Worm (Caenorhabditis elegans) whole organism, L1 larva: Measurements from ENCODE around the gene pnp-1.
A peak's percentile ranks its signal among the peaks of the same experiment; 100 is the strongest.

ENCODE experiments used
- C16A3.4 ChIP-seq: fragments of 150-350 bp; optimal IDR thresholded peaks from 2 replicates; lab custom pipeline; 2014; ENCODE audit warnings: missing biosample characterization, missing genetic modification characterization
- C34B4.2 ChIP-seq: sonication (generic microtip); optimal IDR thresholded peaks from 2 replicates; lab custom pipeline; 2017; ENCODE audit warnings: mild to moderate bottlenecking, missing genetic modification characterization, missing compliant biosample characterization
- F16B12.6 ChIP-seq: fragments of 150-350 bp; optimal IDR thresholded peaks from 2 replicates; lab custom pipeline; 2014; ENCODE audit warnings: missing biosample characterization, missing genetic modification characterization
- aha-1 ChIP-seq: fragments of 150-350 bp; optimal IDR thresholded peaks from 2 replicates; lab custom pipeline; 2014; ENCODE audit warnings: missing biosample characterization, missing genetic modification characterization
- ama-1 ChIP-seq: fragments of 150-350 bp; optimal IDR thresholded peaks from 2 replicates; lab custom pipeline; 2014
- blmp-1 ChIP-seq: fragments of 150-350 bp; optimal IDR thresholded peaks from 2 replicates; lab custom pipeline; 2014; ENCODE audit warnings: missing biosample characterization, missing genetic modification characterization
- ceh-82 ChIP-seq, 3 experiments: fragments of 150-350 bp in 1 of 3; sonication (generic microtip) in 2 of 3; optimal IDR thresholded peaks; 2 replicates each; lab custom pipeline; 2014 to 2017; ENCODE audit warnings: missing biosample characterization in 3 of 3, missing genetic modification characterization in 3 of 3
- ceh-88 ChIP-seq: fragments of 200-800 bp; sonication (Bioruptor generic); IDR thresholded peaks from 2 replicates; pipeline ENCODE4 v1.3.6; 2022; ENCODE audit warnings: missing genetic modification characterization, missing compliant biosample characterization
- ceh-90 ChIP-seq: sonication (generic microtip); optimal IDR thresholded peaks from 2 replicates; lab custom pipeline; 2016; ENCODE audit warnings: missing genetic modification characterization, missing compliant biosample characterization
- efl-1 ChIP-seq, 4 experiments: fragments of 150-350 bp; optimal IDR thresholded peaks in 3 of 4; peaks in 1 of 4; 1 replicate in 1 of 4; 2 replicates in 3 of 4; lab custom pipeline; 2014; ENCODE audit warnings: missing biosample characterization in 2 of 4, missing genetic modification characterization in 2 of 4, missing genetic modification reagents in 2 of 4
- efl-3 ChIP-seq: fragments of 200-800 bp; sonication (Bioruptor generic); optimal IDR thresholded peaks from 2 replicates; lab custom pipeline; 2018; ENCODE audit warnings: mild to moderate bottlenecking, missing genetic modification characterization, missing compliant biosample characterization
- egl-13 ChIP-seq: sonication (generic microtip); optimal IDR thresholded peaks from 2 replicates; lab custom pipeline; 2016; ENCODE audit warnings: missing genotype, missing genetic modification reagents, missing genetic modification characterization, missing compliant biosample characterization
- elt-3 ChIP-seq, 6 experiments: fragments of 150-350 bp in 1 of 6; sonication (generic microtip); optimal IDR thresholded peaks; 2 replicates each; lab custom pipeline; 2017 to 2018; ENCODE audit warnings: missing biosample characterization in 6 of 6, missing genetic modification characterization in 6 of 6, inconsistent platforms in 1 of 6
- ets-5 ChIP-seq: fragments of 200-800 bp; sonication (Bioruptor generic); IDR thresholded peaks from 2 replicates; pipeline ENCODE4 v1.3.6; 2022; ENCODE audit warnings: missing genetic modification characterization, missing compliant biosample characterization
- fkh-10 ChIP-seq: sonication (generic microtip); optimal IDR thresholded peaks from 2 replicates; lab custom pipeline; 2017; ENCODE audit warnings: missing biosample characterization, missing genetic modification reagents, missing genetic modification characterization
- fkh-4 ChIP-seq: sonication (generic microtip); optimal IDR thresholded peaks from 2 replicates; lab custom pipeline; 2016; ENCODE audit warnings: missing compliant biosample characterization, missing genetic modification characterization, borderline replicate concordance
- grh-1 ChIP-seq: fragments of 200-800 bp; sonication (Bioruptor generic); IDR thresholded peaks from 2 replicates; pipeline ENCODE4 v1.3.6; 2022; ENCODE audit warnings: missing genetic modification reagents, missing genetic modification characterization, missing compliant biosample characterization
- hlh-17 ChIP-seq: fragments of 200-800 bp; sonication (Bioruptor generic); optimal IDR thresholded peaks from 2 replicates; lab custom pipeline; 2018; ENCODE audit warnings: missing genetic modification characterization, mild to moderate bottlenecking, missing compliant biosample characterization, moderate library complexity, borderline replicate concordance
- hlh-4 ChIP-seq: sonication (generic microtip); optimal IDR thresholded peaks from 2 replicates; lab custom pipeline; 2016; ENCODE audit warnings: mild to moderate bottlenecking, missing genetic modification characterization, missing compliant biosample characterization
- irx-1 ChIP-seq: sonication (generic microtip); optimal IDR thresholded peaks from 2 replicates; lab custom pipeline; 2016; ENCODE audit warnings: missing genetic modification characterization, missing compliant biosample characterization
- isw-1 ChIP-seq: fragments of 200-800 bp; sonication (Bioruptor generic); IDR thresholded peaks from 2 replicates; pipeline ENCODE4 v1.3.6; 2022; ENCODE audit warnings: missing genetic modification characterization, missing compliant biosample characterization
- lin-14 ChIP-seq: fragments of 200-800 bp; sonication (Bioruptor generic); optimal IDR thresholded peaks from 2 replicates; lab custom pipeline; 2018; ENCODE audit warnings: mild to moderate bottlenecking, missing genetic modification characterization, moderate library complexity, missing compliant biosample characterization
- lir-3 ChIP-seq: sonication (generic microtip); optimal IDR thresholded peaks from 2 replicates; lab custom pipeline; 2016; ENCODE audit warnings: mild to moderate bottlenecking, missing genetic modification characterization, moderate library complexity, missing compliant biosample characterization; ENCODE audit not compliant: poor library complexity
- lsy-2 ChIP-seq, 2 experiments: fragments of 150-350 bp; optimal IDR thresholded peaks; 2 replicates each; lab custom pipeline; 2014; ENCODE audit warnings: missing biosample characterization in 2 of 2, missing genetic modification characterization in 2 of 2
- mdl-1 ChIP-seq, 2 experiments: fragments of 150-350 bp; optimal IDR thresholded peaks; 2 replicates each; lab custom pipeline; 2014 to 2017; ENCODE audit warnings: missing biosample characterization in 2 of 2, missing genetic modification characterization in 2 of 2, inconsistent platforms in 1 of 2
- mef-2 ChIP-seq: fragments of 150-350 bp; optimal IDR thresholded peaks from 2 replicates; lab custom pipeline; 2014; ENCODE audit warnings: missing biosample characterization, missing genetic modification characterization
- nhr-12 ChIP-seq: sonication (generic microtip); optimal IDR thresholded peaks from 2 replicates; lab custom pipeline; 2017; ENCODE audit warnings: missing biosample characterization, missing genetic modification characterization
- nhr-19 ChIP-seq: fragments of 200-800 bp; sonication (Bioruptor generic); conservative IDR thresholded peaks from 2 replicates; pipeline ENCODE4 v1.3.6; 2022; ENCODE audit warnings: missing genetic modification characterization, missing compliant biosample characterization
- nhr-20 ChIP-seq: sonication (generic microtip); optimal IDR thresholded peaks from 2 replicates; lab custom pipeline; 2016; ENCODE audit warnings: mild to moderate bottlenecking, missing genetic modification characterization, missing compliant biosample characterization
- nhr-237 ChIP-seq: fragments of 150-350 bp; optimal IDR thresholded peaks from 2 replicates; lab custom pipeline; 2014; ENCODE audit warnings: missing biosample characterization, missing genetic modification characterization
- nhr-47 ChIP-seq: sonication (generic microtip); optimal IDR thresholded peaks from 2 replicates; lab custom pipeline; 2016; ENCODE audit warnings: mild to moderate bottlenecking, missing genetic modification characterization, moderate library complexity, missing compliant biosample characterization
- nhr-71 ChIP-seq: sonication (generic microtip); optimal IDR thresholded peaks from 2 replicates; lab custom pipeline; 2016; ENCODE audit warnings: mild to moderate bottlenecking, missing genetic modification characterization, moderate library complexity, missing compliant biosample characterization
- nhr-85 ChIP-seq: sonication (generic microtip); peaks from one replicate; lab custom pipeline; 2016; ENCODE audit warnings: missing genetic modification characterization, inconsistent platforms, missing compliant biosample characterization
- nhr-90 ChIP-seq: sonication (generic microtip); optimal IDR thresholded peaks from 2 replicates; lab custom pipeline; 2016; ENCODE audit warnings: mild to moderate bottlenecking, missing genetic modification characterization, missing compliant biosample characterization; ENCODE audit not compliant: poor library complexity
- snpc-4 ChIP-seq: fragments of 150-350 bp; optimal IDR thresholded peaks from 2 replicates; lab custom pipeline; 2014; ENCODE audit warnings: missing biosample characterization, missing genetic modification characterization
- sptf-1 ChIP-seq: fragments of 150-350 bp; optimal IDR thresholded peaks from 2 replicates; lab custom pipeline; 2014; ENCODE audit warnings: missing biosample characterization, missing genetic modification characterization
- sup-37 ChIP-seq: fragments of 200-800 bp; sonication (Bioruptor generic); optimal IDR thresholded peaks from 2 replicates; lab custom pipeline; 2018; ENCODE audit warnings: mild to moderate bottlenecking, missing genetic modification characterization, missing compliant biosample characterization
- tlp-1 ChIP-seq: fragments of 150-350 bp; optimal IDR thresholded peaks from 2 replicates; lab custom pipeline; 2014; ENCODE audit warnings: missing biosample characterization, missing genetic modification characterization
- unc-62 ChIP-seq: fragments of 150-350 bp; optimal IDR thresholded peaks from 2 replicates; lab custom pipeline; 2014; ENCODE audit warnings: missing biosample characterization, missing genetic modification reagents, missing genetic modification characterization
- unc-86 ChIP-seq: sonication (generic microtip); optimal IDR thresholded peaks from 2 replicates; lab custom pipeline; 2016; ENCODE audit warnings: missing genetic modification characterization, missing compliant biosample characterization
- unc-98 ChIP-seq: fragments of 200-800 bp; sonication (Bioruptor generic); IDR thresholded peaks from 2 replicates; pipeline ENCODE4 v1.3.6; 2022; ENCODE audit warnings: missing genetic modification characterization, missing compliant biosample characterization
- vab-15 ChIP-seq: sonication (generic microtip); optimal IDR thresholded peaks from 2 replicates; lab custom pipeline; 2017; ENCODE audit warnings: missing genotype, mild to moderate bottlenecking, missing genetic modification characterization, missing compliant biosample characterization
- zip-4 ChIP-seq: fragments of 200-800 bp; sonication (Bioruptor generic); optimal IDR thresholded peaks from 2 replicates; lab custom pipeline; 2018; ENCODE audit warnings: mild to moderate bottlenecking, missing genetic modification characterization, moderate library complexity, missing compliant biosample characterization
- ztf-11 ChIP-seq, 2 experiments: sonication (generic microtip); optimal IDR thresholded peaks; 2 replicates each; lab custom pipeline; 2016 to 2017; ENCODE audit warnings: missing genetic modification characterization in 2 of 2, missing biosample characterization in 1 of 2, missing compliant biosample characterization in 1 of 2
- ztf-4 ChIP-seq: fragments of 150-350 bp; optimal IDR thresholded peaks from 2 replicates; lab custom pipeline; 2014; ENCODE audit warnings: missing biosample characterization, missing genetic modification characterization

pnp-1 gene

DNA sequence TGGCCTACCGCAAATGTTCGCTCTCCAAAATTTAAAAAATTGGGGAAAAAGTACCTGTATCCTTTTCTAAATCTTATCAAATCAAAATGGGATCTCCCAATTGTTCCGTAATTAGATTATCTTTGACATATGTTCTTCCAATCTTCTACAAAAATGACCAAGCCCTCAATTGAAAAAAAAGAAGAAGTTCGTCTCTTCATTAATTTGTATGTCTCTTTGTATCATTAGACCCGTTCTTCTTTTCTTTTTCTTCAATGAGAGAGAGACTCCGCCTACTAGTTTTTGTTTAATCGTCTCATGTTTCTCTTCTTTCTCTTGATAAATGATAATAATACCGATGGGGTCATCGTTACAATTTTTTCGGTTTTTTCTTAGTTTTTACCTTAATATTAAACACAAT, 5.2 kb upstream of the pnp-1 start:
- TF ChIP-seq mef-2 (tag; lab: Kevin White, UChicago) (no peak), elt-3 (tag; optimal IDR thresholded peaks at IDR 0.05; lab: Kevin White, UChicago) (peak in 2 of 6 experiments; percentile 0 to 55), blmp-1 (tag; lab: Kevin White, UChicago) (peak; percentile 53), lin-14 (GFP tag; lab: Kevin White, UChicago) (peak; percentile 27), lir-3 (tag; lab: Kevin White, UChicago) (no peak)
- TF ChIP-seq, all 84 proteins: peak for 3

DNA sequence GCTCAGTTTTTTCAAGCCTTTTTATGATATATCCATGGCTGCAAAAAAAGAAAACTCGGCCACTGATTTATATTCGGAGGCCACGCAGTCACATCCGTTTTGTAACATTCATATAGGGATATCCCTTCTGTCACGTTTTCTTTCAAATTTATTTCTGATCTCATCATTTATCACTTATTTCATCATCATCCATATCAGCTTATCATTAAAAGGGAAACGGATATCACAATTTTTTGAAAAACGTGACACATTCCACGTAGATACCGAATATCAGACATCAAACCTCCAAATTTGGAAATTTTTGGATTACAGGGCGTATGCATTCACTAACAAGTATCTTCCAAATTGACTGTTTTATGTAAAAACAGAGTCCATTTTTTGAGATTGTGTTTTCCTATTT, 4.6 kb upstream of the pnp-1 start:
- TF ChIP-seq egl-13 (tag; lab: Kevin White, UChicago) (peak; percentile 36), nhr-20 (tag; lab: Kevin White, UChicago) (peak; percentile 9), blmp-1 (tag; lab: Kevin White, UChicago) (peak; percentile 73), F16B12.6 (tag; lab: Kevin White, UChicago) (no peak), hlh-17 (GFP tag; lab: Kevin White, UChicago) (no peak), unc-86 (tag; lab: Kevin White, UChicago) (no peak), mef-2 (tag; lab: Kevin White, UChicago) (no peak), ztf-4 (tag; lab: Kevin White, UChicago) (no peak), irx-1 (no peak), ets-5 (GFP tag; lab: Robert Waterston, UW) (no peak), isw-1 (GFP tag; lab: Robert Waterston, UW) (no peak), ceh-82 (tag; optimal IDR thresholded peaks at IDR 0.05; lab: Kevin White, UChicago) (no peak), unc-98 (GFP tag; lab: Robert Waterston, UW) (no peak), nhr-85 (tag; lab: Kevin White, UChicago) (peak; percentile 40), snpc-4 (tag; lab: Kevin White, UChicago) (no peak), nhr-71 (peak; percentile 55), tlp-1 (tag; lab: Kevin White, UChicago) (no peak), zip-4 (GFP tag; lab: Kevin White, UChicago) (no peak), fkh-10 (GFP tag; lab: Kevin White, UChicago) (no peak), lin-14 (GFP tag; lab: Kevin White, UChicago) (peak; percentile 32), elt-3 (tag; optimal IDR thresholded peaks at IDR 0.05; lab: Kevin White, UChicago) (peak in 3 of 6 experiments; percentile 44 to 83 (median 57)), C16A3.4 (tag; lab: Kevin White, UChicago) (no peak), unc-62 (GFP tag; lab: Kevin White, UChicago) (no peak), C34B4.2 (tag; lab: Kevin White, UChicago) (no peak), ama-1 (lab: Kevin White, UChicago) (no peak), ceh-90 (tag; lab: Kevin White, UChicago) (no peak), efl-3 (no peak), fkh-4 (tag; lab: Kevin White, UChicago) (no peak), sup-37 (GFP tag; lab: Kevin White, UChicago) (no peak), ztf-11 (tag; optimal IDR thresholded peaks at IDR 0.05; lab: Kevin White, UChicago) (no peak), sptf-1 (tag; lab: Kevin White, UChicago) (no peak), vab-15 (tag; lab: Kevin White, UChicago) (no peak), nhr-90 (tag; lab: Kevin White, UChicago) (no peak), aha-1 (tag; lab: Kevin White, UChicago) (no peak), ceh-88 (GFP tag; lab: Robert Waterston, UW) (no peak), nhr-12 (tag; lab: Kevin White, UChicago) (no peak), grh-1 (GFP tag; lab: Robert Waterston, UW) (0 out of 2 replicates have a peak, but pooled peaks have one; percentile 24), nhr-19 (GFP tag; lab: Robert Waterston, UW) (no peak; the same call in 1 of the 2 replicates), hlh-4 (tag; lab: Kevin White, UChicago) (no peak), lsy-2 (tag; optimal IDR thresholded peaks at IDR 0.05; lab: Kevin White, UChicago) (no peak), nhr-47 (peak; percentile 31), efl-1 (optimal IDR thresholded peaks at IDR 0.05; lab: Kevin White, UChicago) (no peak), efl-1 (GFP tag; optimal IDR thresholded peaks at IDR 0.05 in 1 of 2; lab: Kevin White, UChicago) (peak in 1 of 2 experiments; percentile 78), nhr-237 (tag; lab: Kevin White, UChicago) (no peak), mdl-1 (tag; optimal IDR thresholded peaks at IDR 0.05; lab: Kevin White, UChicago) (no peak)
- TF ChIP-seq, all 84 proteins: peak for 10
